Worm (Caenorhabditis elegans) whole organism, L4 larva: Measurements from ENCODE around the gene vrk-1.

Source experiments
- F26F4.8 ChIP-seq: fragments of 200-800 bp; sonication (Bioruptor generic); conservative IDR thresholded peaks from 2 replicates; pipeline ENCODE4 v1.3.6; 2022; ENCODE audit warnings: missing genetic modification characterization, missing compliant biosample characterization
- F37D6.2 ChIP-seq: sonication (generic microtip); optimal IDR thresholded peaks from 2 replicates; lab custom pipeline; 2016; ENCODE audit warnings: mild to moderate bottlenecking, missing genetic modification characterization, missing compliant biosample characterization
- F44E2.7 ChIP-seq: fragments of 200-800 bp; sonication (Bioruptor generic); IDR thresholded peaks from 2 replicates; pipeline ENCODE4 v2.1.2; 2022; ENCODE audit warnings: missing genetic modification characterization, missing compliant biosample characterization
- R02D3.7 ChIP-seq: fragments of 150-350 bp; sonication (generic microtip); optimal IDR thresholded peaks from 3 replicates; lab custom pipeline; 2014; ENCODE audit warnings: missing biosample characterization, missing genetic modification characterization
- Y5F2A.4 ChIP-seq: fragments of 200-800 bp; sonication (Bioruptor generic); optimal IDR thresholded peaks from 2 replicates; lab custom pipeline; 2018; ENCODE audit warnings: mild to moderate bottlenecking, missing genetic modification characterization, missing compliant biosample characterization
- Y75B8A.6 ChIP-seq: fragments of 200-800 bp; sonication (Bioruptor generic); IDR thresholded peaks from 2 replicates; pipeline ENCODE4 v1.3.6; 2022; ENCODE audit warnings: missing genetic modification reagents, missing genetic modification characterization, missing compliant biosample characterization
- ZK337.2 ChIP-seq: fragments of 200-800 bp; sonication (Bioruptor generic); IDR thresholded peaks from 2 replicates; pipeline ENCODE4 v1.3.6; 2022; ENCODE audit warnings: missing genetic modification reagents, missing genetic modification characterization, missing compliant biosample characterization
- attf-4 ChIP-seq: sonication (generic microtip); optimal IDR thresholded peaks from 3 replicates; lab custom pipeline; 2017; ENCODE audit warnings: missing biosample characterization, missing genetic modification characterization
- ceh-20 ChIP-seq: fragments of 200-800 bp; sonication (Bioruptor generic); IDR thresholded peaks from 2 replicates; pipeline ENCODE4 v1.3.6; 2022; ENCODE audit warnings: missing genetic modification reagents, missing genetic modification characterization, missing compliant biosample characterization
- ceh-28 ChIP-seq: fragments of 150-350 bp; optimal IDR thresholded peaks from 2 replicates; lab custom pipeline; 2014; ENCODE audit warnings: missing biosample characterization, missing genetic modification reagents, missing genetic modification characterization
- ceh-32 ChIP-seq: sonication (generic microtip); optimal IDR thresholded peaks from 2 replicates; lab custom pipeline; 2016; ENCODE audit warnings: mild to moderate bottlenecking, missing genetic modification characterization, missing compliant biosample characterization; ENCODE audit not compliant: poor library complexity
- ceh-44 ChIP-seq: fragments of 200-800 bp; sonication (Bioruptor generic); IDR thresholded peaks from 2 replicates; pipeline ENCODE4 v1.3.6; 2022; ENCODE audit warnings: missing genetic modification reagents, missing genetic modification characterization, missing compliant biosample characterization
- ceh-62 ChIP-seq: sonication (generic microtip); optimal IDR thresholded peaks from 2 replicates; lab custom pipeline; 2017; ENCODE audit warnings: missing biosample characterization, missing genetic modification characterization
- cey-2 ChIP-seq: sonication (generic microtip); optimal IDR thresholded peaks from 3 replicates; lab custom pipeline; 2017; ENCODE audit warnings: missing genetic modification characterization, mild to moderate bottlenecking, missing compliant biosample characterization, antibody characterized with exemption, borderline replicate concordance; ENCODE audit not compliant: insufficient read depth
- daf-12 ChIP-seq: fragments of 150-350 bp; optimal IDR thresholded peaks from 2 replicates; lab custom pipeline; 2014; ENCODE audit warnings: missing biosample characterization, missing genetic modification reagents, missing genetic modification characterization
- daf-16 ChIP-seq, 3 experiments: sonication (generic microtip); optimal IDR thresholded peaks; 2 replicates each; lab custom pipeline; 2016 to 2017; ENCODE audit warnings: missing genetic modification characterization in 3 of 3, missing genetic modification reagents in 3 of 3, mild to moderate bottlenecking in 2 of 3, missing compliant biosample characterization in 2 of 3, missing biosample characterization in 1 of 3, moderate library complexity in 1 of 3
- dpl-1 ChIP-seq: fragments of 150-350 bp; optimal IDR thresholded peaks from 2 replicates; lab custom pipeline; 2014; ENCODE audit warnings: missing biosample characterization, missing genetic modification reagents, missing genetic modification characterization
- egl-27 ChIP-seq: sonication (generic microtip); optimal IDR thresholded peaks from 3 replicates; lab custom pipeline; 2017; ENCODE audit warnings: missing biosample characterization, missing genetic modification reagents, missing genetic modification characterization
- egl-43 ChIP-seq: fragments of 200-800 bp; sonication (Bioruptor generic); IDR thresholded peaks from 2 replicates; pipeline ENCODE4 v1.3.6; 2022; ENCODE audit warnings: missing genetic modification reagents, missing genetic modification characterization, missing compliant biosample characterization
- fkh-10 ChIP-seq: fragments of 150-350 bp; optimal IDR thresholded peaks from 2 replicates; lab custom pipeline; 2014; ENCODE audit warnings: missing biosample characterization, missing genetic modification reagents, missing genetic modification characterization
- fos-1 ChIP-seq: fragments of 150-350 bp; optimal IDR thresholded peaks from 2 replicates; lab custom pipeline; 2014; ENCODE audit warnings: missing biosample characterization, missing genetic modification characterization
- gei-8 ChIP-seq: fragments of 200-800 bp; sonication (Bioruptor generic); optimal IDR thresholded peaks from 2 replicates; lab custom pipeline; 2018; ENCODE audit warnings: mild to moderate bottlenecking, missing genetic modification characterization, missing compliant biosample characterization
- hmg-1.1 ChIP-seq: fragments of 200-800 bp; sonication (Bioruptor generic); IDR thresholded peaks from 2 replicates; pipeline ENCODE4 v1.3.6; 2022; ENCODE audit warnings: missing genetic modification reagents, missing genetic modification characterization, missing compliant biosample characterization
- lim-7 ChIP-seq: fragments of 200-800 bp; sonication (Bioruptor generic); IDR thresholded peaks from 2 replicates; pipeline ENCODE4 v1.3.6; 2022; ENCODE audit warnings: missing genetic modification characterization, missing compliant biosample characterization
- lin-15B ChIP-seq: fragments of 150-350 bp; sonication (generic microtip); optimal IDR thresholded peaks from 3 replicates; lab custom pipeline; 2014; ENCODE audit warnings: missing biosample characterization, missing genetic modification characterization
- lsy-2 ChIP-seq, 2 experiments: fragments of 150-350 bp in 1 of 2; sonication (generic microtip) in 1 of 2; optimal IDR thresholded peaks; 2 replicates each; lab custom pipeline; 2014 to 2017; ENCODE audit warnings: missing biosample characterization in 2 of 2, missing genetic modification characterization in 2 of 2
- mdl-1 ChIP-seq, 2 experiments: fragments of 150-350 bp in 1 of 2; sonication (generic microtip) in 1 of 2; optimal IDR thresholded peaks; 2 replicates each; lab custom pipeline; 2014 to 2017; ENCODE audit warnings: missing biosample characterization in 2 of 2, missing genetic modification characterization in 2 of 2
- mxl-2 ChIP-seq: fragments of 200-800 bp; sonication (Bioruptor generic); conservative IDR thresholded peaks from 2 replicates; pipeline ENCODE4 v1.3.6; 2022; ENCODE audit warnings: missing genetic modification reagents, missing genetic modification characterization, missing compliant biosample characterization
- nhr-102 ChIP-seq: sonication (generic microtip); optimal IDR thresholded peaks from 2 replicates; lab custom pipeline; 2016; ENCODE audit warnings: mild to moderate bottlenecking, missing genetic modification characterization, moderate library complexity, missing compliant biosample characterization
- nhr-11 ChIP-seq: fragments of 150-350 bp; optimal IDR thresholded peaks from 2 replicates; lab custom pipeline; 2014; ENCODE audit warnings: missing biosample characterization, missing genetic modification characterization
- nhr-237 ChIP-seq: sonication (generic microtip); optimal IDR thresholded peaks from 2 replicates; lab custom pipeline; 2017; ENCODE audit warnings: missing biosample characterization, missing genetic modification characterization
- nhr-25 ChIP-seq: sonication (generic microtip); optimal IDR thresholded peaks from 2 replicates; lab custom pipeline; 2017; ENCODE audit warnings: missing genetic modification characterization, mild to moderate bottlenecking, missing compliant biosample characterization, antibody characterized with exemption, moderate library complexity, borderline replicate concordance; ENCODE audit not compliant: insufficient read depth
- nhr-28 ChIP-seq: fragments of 150-350 bp; optimal IDR thresholded peaks from 2 replicates; lab custom pipeline; 2014; ENCODE audit warnings: missing biosample characterization, missing genetic modification characterization
- nhr-41 ChIP-seq: fragments of 200-800 bp; sonication (Bioruptor generic); IDR thresholded peaks from 2 replicates; pipeline ENCODE4 v1.3.6; 2022; ENCODE audit warnings: missing genetic modification reagents, missing genetic modification characterization, missing compliant biosample characterization
- nhr-6 ChIP-seq: fragments of 150-350 bp; optimal IDR thresholded peaks from 2 replicates; lab custom pipeline; 2014; ENCODE audit warnings: missing biosample characterization, missing genetic modification characterization
- nhr-76 ChIP-seq: fragments of 150-350 bp; optimal IDR thresholded peaks from 2 replicates; lab custom pipeline; 2014; ENCODE audit warnings: missing biosample characterization, missing genetic modification characterization
- pha-4 ChIP-seq, 2 experiments: fragments of 150-350 bp in 1 of 2; fragments of 200-800 bp in 1 of 2; sonication (Bioruptor generic) in 1 of 2; IDR thresholded peaks in 1 of 2; optimal IDR thresholded peaks in 1 of 2; 2 replicates each; pipeline versions ENCODE4 v1.3.6 to Lab custom; 2014 to 2022; ENCODE audit warnings: missing genetic modification characterization in 2 of 2, missing genetic modification reagents in 2 of 2, missing biosample characterization in 1 of 2, missing compliant biosample characterization in 1 of 2
- pqm-1 ChIP-seq: sonication (generic microtip); optimal IDR thresholded peaks from 2 replicates; lab custom pipeline; 2017; ENCODE audit warnings: missing biosample characterization, missing genetic modification characterization
- sdz-12 ChIP-seq: fragments of 200-800 bp; sonication (Bioruptor generic); optimal IDR thresholded peaks from 2 replicates; lab custom pipeline; 2018; ENCODE audit warnings: mild to moderate bottlenecking, missing genetic modification characterization, missing compliant biosample characterization
- skn-1 ChIP-seq: fragments of 150-350 bp; optimal IDR thresholded peaks from 2 replicates; lab custom pipeline; 2014; ENCODE audit warnings: missing biosample characterization, missing genetic modification characterization
- tra-1 ChIP-seq: fragments of 200-800 bp; sonication (Bioruptor generic); IDR thresholded peaks from 2 replicates; pipeline ENCODE4 v1.3.6; 2022; ENCODE audit warnings: missing genetic modification reagents, missing genetic modification characterization, missing compliant biosample characterization
- unc-130 ChIP-seq: sonication (generic microtip); optimal IDR thresholded peaks from 2 replicates; lab custom pipeline; 2016; ENCODE audit warnings: missing genetic modification reagents, missing genetic modification characterization, missing compliant biosample characterization
- unc-39 ChIP-seq: sonication (generic microtip); optimal IDR thresholded peaks from 2 replicates; lab custom pipeline; 2017; ENCODE audit warnings: missing biosample characterization, missing genetic modification characterization
- unc-62 ChIP-seq, 3 experiments: fragments of 150-350 bp in 1 of 3; sonication (generic microtip); optimal IDR thresholded peaks in 2 of 3; peaks in 1 of 3; 1 replicate in 1 of 3; 2 replicates in 2 of 3; lab custom pipeline; 2014 to 2017; ENCODE audit warnings: missing biosample characterization in 3 of 3, missing genetic modification characterization in 3 of 3, missing genetic modification reagents in 3 of 3, missing genotype in 1 of 3
- zfp-2 ChIP-seq: sonication (generic microtip); optimal IDR thresholded peaks from 2 replicates; lab custom pipeline; 2016; ENCODE audit warnings: mild to moderate bottlenecking, missing genetic modification characterization, missing compliant biosample characterization
- zfp-3 ChIP-seq: fragments of 200-800 bp; sonication (Bioruptor generic); conservative IDR thresholded peaks from 2 replicates; pipeline ENCODE4 v1.3.6; 2022; ENCODE audit warnings: missing genetic modification reagents, missing genetic modification characterization, missing compliant biosample characterization
- zip-2 ChIP-seq: fragments of 150-350 bp; optimal IDR thresholded peaks from 2 replicates; lab custom pipeline; 2014; ENCODE audit warnings: missing biosample characterization, missing genetic modification characterization
- ztf-11 ChIP-seq: fragments of 150-350 bp; optimal IDR thresholded peaks from 2 replicates; lab custom pipeline; 2014; ENCODE audit warnings: missing biosample characterization, missing genetic modification characterization
- ztf-7 ChIP-seq: fragments of 150-350 bp; optimal IDR thresholded peaks from 2 replicates; lab custom pipeline; 2014; ENCODE audit warnings: missing biosample characterization, missing genetic modification characterization

Gene vrk-1

ce11 chrII:5901407-5902026 is 20.2 kb upstream of the vrk-1 start (continued):
- no peak for TF ChIP-seq fkh-10
- no peak for TF ChIP-seq ceh-44 (GFP tag; lab: Robert Waterston, UW)
- TF ChIP-seq gei-8 (GFP tag; lab: Kevin White, UChicago): no peak
- TF ChIP-seq F37D6.2 (tag; lab: Kevin White, UChicago): peak; percentile 71
- TF ChIP-seq zip-2: no peak
- peak; percentile 36 for TF ChIP-seq nhr-28
- no peak for TF ChIP-seq zfp-3
- peak; percentile 16 for TF ChIP-seq dpl-1 (GFP tag; lab: Kevin White, UChicago)
- no peak for TF ChIP-seq fos-1 (tag; lab: Kevin White, UChicago)
- no peak for TF ChIP-seq sdz-12 (GFP tag; lab: Kevin White, UChicago)
- no peak for TF ChIP-seq ztf-7
- TF ChIP-seq lim-7: no peak
- no peak for TF ChIP-seq pqm-1 (tag; lab: Kevin White, UChicago)
- no peak for TF ChIP-seq nhr-6 (tag; lab: Kevin White, UChicago)
- TF ChIP-seq lsy-2 (tag; optimal IDR thresholded peaks at IDR 0.05; lab: Kevin White, UChicago): peak in 1 of 2 experiments; percentile 15
- TF ChIP-seq unc-39 (tag; lab: Kevin White, UChicago): no peak
- no peak for TF ChIP-seq F26F4.8 (GFP tag; lab: Robert Waterston, UW)
- peak; percentile 60 to 61 for TF ChIP-seq mdl-1 (tag; optimal IDR thresholded peaks at IDR 0.05; lab: Kevin White, UChicago)
- no peak for TF ChIP-seq nhr-76 (tag; lab: Kevin White, UChicago)
- no peak for TF ChIP-seq attf-4
- no peak for TF ChIP-seq nhr-25 (tag; lab: Kevin White, UChicago)
- TF ChIP-seq Y75B8A.6 (GFP tag; lab: Robert Waterston, UW): no peak
- no peak for TF ChIP-seq ceh-62 (tag; lab: Kevin White, UChicago)
- TF ChIP-seq nhr-102 (tag; lab: Kevin White, UChicago): peak; percentile 43
- TF ChIP-seq Y5F2A.4 (GFP tag; lab: Kevin White, UChicago): no peak
- no peak for TF ChIP-seq egl-27
- no peak for TF ChIP-seq F44E2.7
- TF ChIP-seq ZK337.2: no peak
- no peak for TF ChIP-seq nhr-11
- TF ChIP-seq daf-12 (tag; lab: Kevin White, UChicago): no peak
- TF ChIP-seq tra-1: no peak
- TF ChIP-seq unc-130 (GFP tag; lab: Kevin White, UChicago): no peak
- TF ChIP-seq ceh-32 (tag; lab: Kevin White, UChicago): peak; percentile 27
- no peak for TF ChIP-seq zfp-2 (tag; lab: Kevin White, UChicago)
- no peak; the same call in 1 of the 2 replicates for TF ChIP-seq ceh-20 (GFP tag; lab: Robert Waterston, UW)
- TF ChIP-seq cey-2: no peak
- TF ChIP-seq lin-15B (tag; lab: Kevin White, UChicago): no peak
- TF ChIP-seq unc-62 (GFP tag; optimal IDR thresholded peaks at IDR 0.05 in 1 of 2; lab: Kevin White, UChicago): peak in 1 of 2 experiments; percentile 93
- TF ChIP-seq unc-62 (tag; optimal IDR thresholded peaks at IDR 0.05; lab: Kevin White, UChicago): no peak
- TF ChIP-seq R02D3.7 (tag; lab: Kevin White, UChicago): no peak
- no peak for TF ChIP-seq skn-1
- TF ChIP-seq daf-16 (GFP tag; optimal IDR thresholded peaks at IDR 0.05; lab: Kevin White, UChicago): no peak
- peak; percentile 36 for TF ChIP-seq daf-16 (tag; optimal IDR thresholded peaks at IDR 0.05; lab: Kevin White, UChicago)
- TF ChIP-seq ceh-28 (tag; lab: Kevin White, UChicago): no peak
- TF ChIP-seq mxl-2 (GFP tag; lab: Robert Waterston, UW): no peak
- no peak for TF ChIP-seq nhr-41 (GFP tag; lab: Robert Waterston, UW)
- TF ChIP-seq hmg-1.1: peak; percentile 83
- TF ChIP-seq nhr-237 (tag; lab: Kevin White, UChicago): no peak
- TF ChIP-seq egl-43: peak; percentile 89
- peak; percentile 61 for TF ChIP-seq pha-4 (GFP tag; IDR thresholded peaks at IDR 0.05; lab: Robert Waterston, UW)
- no peak for TF ChIP-seq pha-4 (tag; optimal IDR thresholded peaks at IDR 0.05; lab: Kevin White, UChicago)
- no peak for TF ChIP-seq ztf-11
